Fruit fly (Drosophila melanogaster) whole organism: ENCODE data around the gene CG4520.

Experiments used
- Dll ChIP-seq: fragments of >200 bp; optimal IDR thresholded peaks from 2 replicates; lab custom pipeline; 2017
- EcR ChIP-seq, 2 experiments: fragments of >200 bp; optimal IDR thresholded peaks; 2 replicates each; lab custom pipeline; 2017; ENCODE audit warnings: missing biosample characterization in 2 of 2, missing genetic modification characterization in 2 of 2, missing genetic modification reagents in 2 of 2

DNA sequence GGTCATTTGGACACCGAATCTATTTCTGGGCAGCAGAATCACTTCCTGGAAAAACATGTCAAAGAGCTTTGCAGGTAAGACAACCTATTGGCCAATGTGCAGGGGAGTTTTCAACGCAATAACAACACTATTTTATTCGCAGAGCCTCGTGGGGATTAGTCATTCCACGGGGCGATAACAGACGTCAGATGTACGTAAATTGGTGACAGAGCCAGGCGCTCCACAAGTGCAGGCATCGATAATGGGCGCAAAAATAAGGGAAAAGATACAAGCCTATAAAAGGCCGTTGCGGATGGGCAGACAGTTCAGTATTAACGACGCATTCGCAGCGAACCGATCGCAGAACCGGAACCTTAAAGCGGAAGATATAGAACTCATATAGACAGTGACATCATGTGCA, 49.5 kb upstream of the CG4520 start, which contains the start of gene CG5399:
- TF ChIP-seq EcR (GFP tag; optimal IDR thresholded peaks at IDR 0.05; lab: Kevin White, UChicago) (no peak), Dll (no peak)
